Worm (Caenorhabditis elegans): ENCODE results near the gene ZK377.15.

ce11 chrX:3464309-3465038 lies 1.2 kb downstream of the ZK377.15 start:
- TF ChIP-seq W03F9.2 (tag; optimal IDR thresholded peaks at IDR 0.05) (no peak), him-1 (tag; optimal IDR thresholded peaks at IDR 0.05) (no peak)
